Fruit fly (Drosophila melanogaster): ENCODE results near the gene Rga.

Rga gene

dm6 chr3R:5570635-5571436 is 42.1 kb downstream of the Rga start, which contains the start of gene CRMP (continued):
- TF ChIP-seq Xrp1 (GFP tag; IDR thresholded peaks at IDR 0.05) (no peak), CG18599 (GFP tag; optimal IDR thresholded peaks at IDR 0.05) (no peak), Med (GFP tag) (no peak), CG7928 (GFP tag; optimal IDR thresholded peaks at IDR 0.05) (no peak), CG9876 (GFP tag; optimal IDR thresholded peaks at IDR 0.05) (no peak), H15 (GFP tag; IDR thresholded peaks at IDR 0.05) (no peak)

- no peak for TF ChIP-seq ftz-f1 (GFP tag; optimal IDR thresholded peaks at IDR 0.05)
- peak; percentile 30 for TF ChIP-seq CG16863 (GFP tag; optimal IDR thresholded peaks at IDR 0.05)
- peak; percentile 53 for TF ChIP-seq Dip3 (GFP tag; optimal IDR thresholded peaks at IDR 0.05)
- TF ChIP-seq sd (tag; optimal IDR thresholded peaks at IDR 0.05), result no peak
- TF ChIP-seq CG13624 (GFP tag; optimal IDR thresholded peaks at IDR 0.05), result peak; percentile 30
- TF ChIP-seq Bdp1 (GFP tag; optimal IDR thresholded peaks at IDR 0.05), result peak; percentile 28
- peak; percentile 39; the same call in 1 of the 2 replicates for TF ChIP-seq stc (GFP tag; IDR thresholded peaks at IDR 0.05)
- TF ChIP-seq CG4820 (GFP tag; optimal IDR thresholded peaks at IDR 0.05), result peak; percentile 61
- peak; percentile 14 for TF ChIP-seq slp2 (GFP tag; optimal IDR thresholded peaks at IDR 0.05)
- no peak for TF ChIP-seq rib (GFP tag; IDR thresholded peaks at IDR 0.05)
- no peak for TF ChIP-seq Poxn (GFP tag; IDR thresholded peaks at IDR 0.05)
- TF ChIP-seq ac (GFP tag; optimal IDR thresholded peaks at IDR 0.05), result no peak
- peak; percentile 69 for TF ChIP-seq Hmr (GFP tag; optimal IDR thresholded peaks at IDR 0.05)
- 0 out of 2 replicates have a peak, but pooled peaks have one; percentile 51 for TF ChIP-seq ranshi (GFP tag; IDR thresholded peaks at IDR 0.05)
- no peak for TF ChIP-seq Sox102F (GFP tag; optimal IDR thresholded peaks at IDR 0.05)
- TF ChIP-seq CG11398 (GFP tag; optimal IDR thresholded peaks at IDR 0.05), result no peak
- TF ChIP-seq br (optimal IDR thresholded peaks at IDR 0.05), result no peak
- TF ChIP-seq dmrt99B (tag; optimal IDR thresholded peaks at IDR 0.05), result no peak
- peak; percentile 77 for TF ChIP-seq CoRest (tag; optimal IDR thresholded peaks at IDR 0.05)
- no peak for TF ChIP-seq CHES-1-like (GFP tag; optimal IDR thresholded peaks at IDR 0.05)
- no peak for TF ChIP-seq da (GFP tag; optimal IDR thresholded peaks at IDR 0.05)
- TF ChIP-seq CG31441 (GFP tag; IDR thresholded peaks at IDR 0.05), result peak; percentile 61
- TF ChIP-seq Oaz (GFP tag; IDR thresholded peaks at IDR 0.05), result peak; percentile 49; the same call in 1 of the 2 replicates
- TF ChIP-seq Nf-YB (GFP tag; optimal IDR thresholded peaks at IDR 0.05), result peak; percentile 43
- no peak for TF ChIP-seq emc (GFP tag; optimal IDR thresholded peaks at IDR 0.05)
- no peak for TF ChIP-seq C15 (GFP tag; IDR thresholded peaks at IDR 0.05)
- TF ChIP-seq Neu2 (GFP tag; optimal IDR thresholded peaks at IDR 0.05; ENCODE audit: borderline replicate concordance), result no peak
- peak; percentile 84 for TF ChIP-seq CG30403 (GFP tag; optimal IDR thresholded peaks at IDR 0.05)
- TF ChIP-seq Abd-B (GFP tag; optimal IDR thresholded peaks at IDR 0.05), result peak; percentile 74
- no peak for TF ChIP-seq chinmo (GFP tag; IDR thresholded peaks at IDR 0.05; ENCODE audit: partially characterized antibody)
- peak; percentile 23 for TF ChIP-seq CG5245 (GFP tag; optimal IDR thresholded peaks at IDR 0.05)
- peak; percentile 55 for TF ChIP-seq fd3F (GFP tag; optimal IDR thresholded peaks at IDR 0.05)
- peak; percentile 4 for TF ChIP-seq CG8089 (GFP tag; optimal IDR thresholded peaks at IDR 0.05)
- peak; percentile 71 for TF ChIP-seq Sin3A (optimal IDR thresholded peaks at IDR 0.05)
- TF ChIP-seq yki (optimal IDR thresholded peaks at IDR 0.05), result no peak
- no peak for TF ChIP-seq HLHmδ (GFP tag; optimal IDR thresholded peaks at IDR 0.05)
- peak; percentile 50 for TF ChIP-seq CG18011 (GFP tag; optimal IDR thresholded peaks at IDR 0.05)
- peak; percentile 67 for TF ChIP-seq Atf6 (GFP tag; IDR thresholded peaks at IDR 0.05)
- peak; percentile 74 for TF ChIP-seq Ada2b (GFP tag; IDR thresholded peaks at IDR 0.05)
- TF ChIP-seq CG10543 (GFP tag; optimal IDR thresholded peaks at IDR 0.05), result peak; percentile 49
- peak; percentile 27 for TF ChIP-seq CTCF (GFP tag; optimal IDR thresholded peaks at IDR 0.05)
- TF ChIP-seq HHEX (GFP tag; optimal IDR thresholded peaks at IDR 0.05), result peak; percentile 27
- TF ChIP-seq abd-A (tag; optimal IDR thresholded peaks at IDR 0.05), result no peak
- peak; percentile 45 for TF ChIP-seq CG17385 (GFP tag; optimal IDR thresholded peaks at IDR 0.05)
These were observed 44.3 kb downstream of the Rga start, which contains the start of the genes CG2931 and Rheb for dm6 chr3R:5568590-5568989. Gene CG2931, minus strand, starts transcription at chr3R:5568615. Gene Rheb, plus strand, starts transcription at chr3R:5568921.

All from whole organism, embryonic.